Worm (Caenorhabditis elegans) whole organism, L1 larva: ENCODE results near the gene syf-2.

Experiments
- ceh-88 ChIP-seq: fragments of 200-800 bp; sonication (Bioruptor generic); IDR thresholded peaks from 2 replicates; pipeline ENCODE4 v1.3.6; 2022; ENCODE audit warnings: missing genetic modification characterization, missing compliant biosample characterization
- ces-1 ChIP-seq: fragments of 150-350 bp; optimal IDR thresholded peaks from 2 replicates; lab custom pipeline; 2014; ENCODE audit warnings: missing biosample characterization, missing genetic modification reagents, missing genetic modification characterization
- ets-5 ChIP-seq: fragments of 200-800 bp; sonication (Bioruptor generic); IDR thresholded peaks from 2 replicates; pipeline ENCODE4 v1.3.6; 2022; ENCODE audit warnings: missing genetic modification characterization, missing compliant biosample characterization
- jun-1 ChIP-seq: fragments of 150-350 bp; optimal IDR thresholded peaks from 2 replicates; lab custom pipeline; 2014; ENCODE audit warnings: missing biosample characterization, missing genetic modification reagents, missing genetic modification characterization
- lin-35 ChIP-seq, 2 experiments: fragments of 150-350 bp; optimal IDR thresholded peaks; 2 replicates each; lab custom pipeline; 2014; ENCODE audit warnings: missing biosample characterization in 2 of 2, missing genetic modification characterization in 2 of 2, missing genetic modification reagents in 2 of 2
- mep-1 ChIP-seq: fragments of 150-350 bp; optimal IDR thresholded peaks from 2 replicates; lab custom pipeline; 2014; ENCODE audit warnings: missing biosample characterization, missing genetic modification characterization
- nhr-71 ChIP-seq: sonication (generic microtip); optimal IDR thresholded peaks from 2 replicates; lab custom pipeline; 2016; ENCODE audit warnings: mild to moderate bottlenecking, missing genetic modification characterization, moderate library complexity, missing compliant biosample characterization
- nhr-76 ChIP-seq: sonication (generic microtip); optimal IDR thresholded peaks from 2 replicates; lab custom pipeline; 2017; ENCODE audit warnings: missing biosample characterization, missing genetic modification characterization
- pag-3 ChIP-seq: sonication (generic microtip); optimal IDR thresholded peaks from 2 replicates; lab custom pipeline; 2017; ENCODE audit warnings: missing genetic modification characterization, mild to moderate bottlenecking, missing compliant biosample characterization, antibody characterized with exemption, borderline replicate concordance; ENCODE audit not compliant: insufficient read depth
- sptf-1 ChIP-seq: fragments of 150-350 bp; optimal IDR thresholded peaks from 2 replicates; lab custom pipeline; 2014; ENCODE audit warnings: missing biosample characterization, missing genetic modification characterization
- unc-62 ChIP-seq: fragments of 150-350 bp; optimal IDR thresholded peaks from 2 replicates; lab custom pipeline; 2014; ENCODE audit warnings: missing biosample characterization, missing genetic modification reagents, missing genetic modification characterization

ce11 chrIII:7144749-7145148 is 17.2 kb downstream of the syf-2 start, which contains the start of gene glr-2:
- TF ChIP-seq nhr-76 (tag; lab: Kevin White, UChicago) (no peak), pag-3 (tag; lab: Kevin White, UChicago) (no peak), jun-1 (tag; lab: Kevin White, UChicago) (no peak), lin-35 (GFP tag; optimal IDR thresholded peaks at IDR 0.05; lab: Kevin White, UChicago) (no peak), unc-62 (GFP tag; lab: Kevin White, UChicago) (no peak), sptf-1 (tag; lab: Kevin White, UChicago) (no peak), nhr-71 (tag; lab: Kevin White, UChicago) (no peak), ets-5 (GFP tag; lab: Robert Waterston, UW) (no peak), ces-1 (GFP tag; lab: Kevin White, UChicago) (no peak), mep-1 (tag; lab: Kevin White, UChicago) (no peak), ceh-88 (GFP tag; lab: Robert Waterston, UW) (no peak)
